Fruit fly (Drosophila melanogaster): ENCODE results near the gene CG18418.

Gene CG18418

DNA sequence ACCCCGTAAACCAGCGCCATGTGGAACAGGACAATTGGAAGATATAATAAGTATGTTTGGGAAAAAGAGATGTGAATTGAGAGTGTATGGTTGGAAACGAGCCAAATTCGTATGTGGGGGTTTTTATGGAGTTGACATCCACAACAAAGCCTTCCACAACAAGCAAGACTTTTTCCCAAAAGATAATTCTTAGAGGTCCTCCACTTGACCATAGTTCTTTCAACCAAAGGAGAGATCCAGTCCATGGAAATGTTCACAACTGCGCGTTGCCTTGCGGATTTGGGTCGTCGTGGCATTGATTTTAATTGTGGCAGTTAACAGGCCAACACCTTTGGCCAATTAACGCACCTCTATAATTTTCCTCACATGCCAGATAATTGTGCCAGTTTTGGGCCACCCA lies at the start of gene CG18418:
CG18418 (minus strand) TSS at position 101 of the 400 bp plus-strand sequence.
- TF ChIP-seq kay (GFP tag; ENCODE audit: borderline replicate concordance) (no peak), CG12768 (GFP tag; optimal IDR thresholded peaks at IDR 0.05) (no peak), cic (GFP tag; optimal IDR thresholded peaks at IDR 0.05) (no peak), cnc (optimal IDR thresholded peaks at IDR 0.05) (no peak), pad (GFP tag; optimal IDR thresholded peaks at IDR 0.05) (no peak), CG11617 (GFP tag; optimal IDR thresholded peaks at IDR 0.05) (no peak), ovo (GFP tag; optimal IDR thresholded peaks at IDR 0.05) (no peak)

DNA sequence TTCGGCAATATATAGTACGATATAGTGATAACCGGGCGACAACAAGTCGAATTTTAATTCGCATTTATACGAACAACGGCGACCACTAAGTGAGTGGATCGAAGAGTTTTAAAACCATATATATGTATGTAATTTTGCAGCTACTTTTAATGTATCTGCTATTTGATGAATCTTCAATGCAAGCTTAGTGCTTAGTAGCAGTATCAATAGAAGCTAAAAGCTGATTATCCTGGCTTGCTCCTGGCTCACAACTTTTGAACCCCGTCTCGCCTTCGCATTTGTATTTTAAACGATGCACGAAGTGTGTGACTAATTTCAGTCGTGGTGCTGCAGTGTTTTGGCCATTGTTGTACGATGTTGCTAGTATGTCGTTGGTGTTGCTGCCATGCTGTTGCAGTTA lies 46.8 kb upstream of the CG18418 start:
- TF ChIP-seq cnc (optimal IDR thresholded peaks at IDR 0.05) (no peak), CG12768 (GFP tag; optimal IDR thresholded peaks at IDR 0.05) (no peak), pad (GFP tag; optimal IDR thresholded peaks at IDR 0.05) (no peak), Clk (GFP tag; optimal IDR thresholded peaks at IDR 0.05) (no peak), CG11617 (GFP tag; optimal IDR thresholded peaks at IDR 0.05) (no peak), cic (GFP tag; optimal IDR thresholded peaks at IDR 0.05) (no peak), bab1 (GFP tag; optimal IDR thresholded peaks at IDR 0.05) (no peak), CG33017 (tag; optimal IDR thresholded peaks at IDR 0.05) (no peak), toe (GFP tag; optimal IDR thresholded peaks at IDR 0.05) (no peak), kay (GFP tag; ENCODE audit: borderline replicate concordance) (no peak), CG5204 (GFP tag; optimal IDR thresholded peaks at IDR 0.05) (no peak), CG7101 (tag; optimal IDR thresholded peaks at IDR 0.05) (no peak), CG7045 (GFP tag; optimal IDR thresholded peaks at IDR 0.05) (no peak), CG1620 (GFP tag; optimal IDR thresholded peaks at IDR 0.05) (no peak), ovo (GFP tag; optimal IDR thresholded peaks at IDR 0.05) (no peak)

DNA sequence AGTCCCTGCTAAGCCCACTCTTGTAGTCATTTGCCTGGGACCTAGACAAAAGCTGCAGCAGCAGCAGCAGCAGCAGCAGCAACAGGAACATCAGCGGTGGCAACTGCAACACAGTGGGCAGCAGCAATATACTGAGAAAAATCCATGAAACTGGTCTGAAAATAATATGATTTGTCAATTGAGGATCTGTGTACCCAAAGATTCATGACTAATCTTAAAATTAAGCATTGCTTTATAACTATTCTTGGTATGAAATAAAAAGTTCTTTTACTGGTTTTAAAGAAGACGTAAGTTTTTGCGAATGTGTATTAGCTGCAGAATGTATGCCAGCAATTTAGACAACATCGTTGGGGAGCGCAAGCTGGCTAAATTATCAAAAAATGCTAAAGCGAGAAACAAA lies 41.8 kb upstream of the CG18418 start:
- TF ChIP-seq Clk (GFP tag; optimal IDR thresholded peaks at IDR 0.05) (no peak), Hr96 (GFP tag; optimal IDR thresholded peaks at IDR 0.05) (no peak), CG7101 (tag; optimal IDR thresholded peaks at IDR 0.05) (no peak), pad (GFP tag; optimal IDR thresholded peaks at IDR 0.05) (no peak), CG11617 (GFP tag; optimal IDR thresholded peaks at IDR 0.05) (no peak), Mnt (GFP tag; optimal IDR thresholded peaks at IDR 0.05) (no peak), CG33017 (tag; optimal IDR thresholded peaks at IDR 0.05) (no peak), kay (GFP tag; ENCODE audit: borderline replicate concordance) (no peak), CG14711 (tag; optimal IDR thresholded peaks at IDR 0.05) (no peak), CG1620 (GFP tag; optimal IDR thresholded peaks at IDR 0.05) (no peak), tj (GFP tag; optimal IDR thresholded peaks at IDR 0.05) (no peak), CG5204 (GFP tag; optimal IDR thresholded peaks at IDR 0.05) (no peak)

DNA sequence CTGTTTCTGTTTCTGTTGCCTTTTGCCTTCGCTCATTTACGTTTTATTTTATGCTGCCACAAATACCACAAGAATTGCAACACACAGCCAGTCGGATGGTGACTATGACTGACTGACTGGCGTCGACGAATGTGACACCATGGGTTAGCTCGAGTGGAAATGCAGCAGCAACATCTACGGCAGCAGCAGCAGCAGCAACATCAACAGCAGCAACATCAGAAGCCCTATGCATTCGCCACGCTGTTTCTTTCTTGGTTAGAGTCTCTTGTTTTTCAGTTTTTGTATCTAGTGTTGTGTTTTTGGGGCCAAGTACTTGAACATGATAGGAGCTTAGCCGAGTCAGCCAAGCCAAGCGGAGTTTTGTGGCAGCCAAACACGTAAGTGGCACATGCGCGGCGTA lies 39.9 kb upstream of the CG18418 start:
- TF ChIP-seq CG7101 (tag; optimal IDR thresholded peaks at IDR 0.05): no peak
- TF ChIP-seq ovo (GFP tag; optimal IDR thresholded peaks at IDR 0.05): no peak
- TF ChIP-seq toe (GFP tag; optimal IDR thresholded peaks at IDR 0.05): no peak
- TF ChIP-seq CG5204 (GFP tag; optimal IDR thresholded peaks at IDR 0.05): no peak
- TF ChIP-seq CG7045 (GFP tag; optimal IDR thresholded peaks at IDR 0.05): no peak
- TF ChIP-seq cic (GFP tag; optimal IDR thresholded peaks at IDR 0.05): no peak
- no peak for TF ChIP-seq CG14711 (tag; optimal IDR thresholded peaks at IDR 0.05)
- no peak for TF ChIP-seq Crg-1 (GFP tag; optimal IDR thresholded peaks at IDR 0.05)
- TF ChIP-seq Mnt (GFP tag; optimal IDR thresholded peaks at IDR 0.05): no peak
- no peak for TF ChIP-seq pad (GFP tag; optimal IDR thresholded peaks at IDR 0.05)
- TF ChIP-seq Clk (GFP tag; optimal IDR thresholded peaks at IDR 0.05): no peak
- no peak for TF ChIP-seq tj (GFP tag; optimal IDR thresholded peaks at IDR 0.05)
- TF ChIP-seq CG1620 (GFP tag; optimal IDR thresholded peaks at IDR 0.05): no peak
- no peak for TF ChIP-seq CG12768 (GFP tag; optimal IDR thresholded peaks at IDR 0.05)
- no peak for TF ChIP-seq bab1 (GFP tag; optimal IDR thresholded peaks at IDR 0.05)

DNA sequence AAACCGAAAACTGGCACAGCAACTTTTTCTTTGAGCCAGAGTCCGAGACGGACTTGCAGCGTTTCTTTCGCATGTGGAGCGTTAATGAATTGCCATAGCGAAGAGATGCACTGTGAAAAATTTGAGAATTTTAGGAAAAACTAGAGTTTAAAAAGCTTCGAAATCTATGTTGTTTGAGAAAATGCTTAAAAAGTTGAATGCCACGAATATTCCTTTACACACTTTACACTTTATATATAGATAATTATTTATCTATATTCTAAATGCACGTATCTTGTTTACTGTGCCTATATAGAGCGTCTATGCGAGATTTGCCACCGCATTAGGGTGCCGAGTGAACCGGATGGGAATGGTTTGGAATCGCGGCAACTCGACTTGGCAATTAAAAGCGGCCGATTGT lies 32.0 kb upstream of the CG18418 start:
- TF ChIP-seq CG14711 (tag; optimal IDR thresholded peaks at IDR 0.05) (no peak), kay (GFP tag; ENCODE audit: borderline replicate concordance) (peak; percentile 6)

DNA sequence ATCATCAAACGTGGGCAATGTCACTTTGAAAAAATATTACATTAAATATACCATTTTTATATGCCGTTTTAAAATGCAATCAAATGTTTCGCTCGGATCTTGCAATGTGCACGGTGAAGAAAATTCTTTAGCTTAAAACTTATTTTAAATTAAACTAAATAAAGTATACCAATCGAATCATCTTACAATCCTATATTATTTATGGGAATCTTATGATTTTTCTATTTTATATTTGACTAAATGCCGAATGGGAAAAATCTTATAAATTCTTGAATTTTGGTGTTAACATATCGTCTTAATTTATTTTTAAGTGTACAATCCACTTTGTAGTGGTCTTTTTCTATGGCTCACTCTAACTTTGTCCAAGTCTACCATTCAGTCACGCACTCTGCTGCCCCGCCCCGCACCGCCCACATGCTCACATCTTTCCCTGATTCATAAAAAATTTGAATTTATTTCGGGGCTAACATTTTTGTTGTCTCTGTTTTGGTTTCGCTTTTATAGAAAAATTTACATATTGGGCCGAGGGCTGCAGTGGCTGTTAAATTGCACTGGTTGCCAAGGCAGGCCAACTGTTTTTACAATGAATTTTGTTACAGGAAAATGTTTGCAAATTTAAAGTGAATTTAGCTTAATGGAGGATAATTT lies 30.8 kb upstream of the CG18418 start:
- TF ChIP-seq Hr96 (GFP tag; optimal IDR thresholded peaks at IDR 0.05) (no peak), CG5204 (GFP tag; optimal IDR thresholded peaks at IDR 0.05) (no peak), CG12768 (GFP tag; optimal IDR thresholded peaks at IDR 0.05) (no peak), cnc (optimal IDR thresholded peaks at IDR 0.05) (no peak), CG11617 (GFP tag; optimal IDR thresholded peaks at IDR 0.05) (no peak), pad (GFP tag; optimal IDR thresholded peaks at IDR 0.05) (no peak), CG7101 (tag; optimal IDR thresholded peaks at IDR 0.05) (no peak), ovo (GFP tag; optimal IDR thresholded peaks at IDR 0.05) (no peak), toe (GFP tag; optimal IDR thresholded peaks at IDR 0.05) (no peak)

DNA sequence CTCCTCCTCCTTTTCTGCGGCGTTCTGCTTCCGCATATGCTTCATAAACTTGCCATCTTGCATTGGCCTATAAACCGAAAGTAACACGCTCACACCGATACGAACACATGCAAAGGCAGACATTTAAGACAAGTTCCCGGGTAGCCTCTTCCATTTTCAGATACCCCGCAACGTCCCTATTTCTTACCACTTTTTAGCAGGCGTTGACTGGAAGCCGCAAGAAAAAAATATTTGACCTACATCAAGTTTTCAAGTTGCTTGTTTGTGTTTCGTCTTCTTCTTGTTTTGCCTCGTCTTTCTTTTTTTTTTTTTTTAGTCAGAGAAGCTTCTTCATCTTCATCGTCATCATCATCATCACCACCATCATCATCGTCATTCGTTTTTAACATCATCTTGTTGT lies 29.9 kb upstream of the CG18418 start:
- TF ChIP-seq Clk (GFP tag; optimal IDR thresholded peaks at IDR 0.05) (no peak), CG7101 (tag; optimal IDR thresholded peaks at IDR 0.05) (no peak), CG33017 (tag; optimal IDR thresholded peaks at IDR 0.05) (no peak), cic (GFP tag; optimal IDR thresholded peaks at IDR 0.05) (no peak), CG11617 (GFP tag; optimal IDR thresholded peaks at IDR 0.05) (no peak), CG5204 (GFP tag; optimal IDR thresholded peaks at IDR 0.05) (no peak), Crg-1 (GFP tag; optimal IDR thresholded peaks at IDR 0.05) (no peak), tj (GFP tag; optimal IDR thresholded peaks at IDR 0.05) (no peak), Hr96 (GFP tag; optimal IDR thresholded peaks at IDR 0.05) (no peak), pad (GFP tag; optimal IDR thresholded peaks at IDR 0.05) (no peak), toe (GFP tag; optimal IDR thresholded peaks at IDR 0.05) (no peak), CG7045 (GFP tag; optimal IDR thresholded peaks at IDR 0.05) (no peak), CG12768 (GFP tag; optimal IDR thresholded peaks at IDR 0.05) (no peak), Mnt (GFP tag; optimal IDR thresholded peaks at IDR 0.05) (no peak)

Measured in whole organism, adult.